Fruit fly (Drosophila melanogaster) whole organism, embryonic: ENCODE data around the gene pnt.

Experiments
- Asciz ChIP-seq: fragments of 200-800 bp; sonication (Bioruptor generic); optimal IDR thresholded peaks from 2 replicates; lab custom pipeline; 2017; ENCODE audit warnings: missing biosample characterization, mild to moderate bottlenecking, missing genetic modification characterization, missing genetic modification reagents
- Awh ChIP-seq: fragments of 200-800 bp; sonication (Bioruptor generic); IDR thresholded peaks from 2 replicates; pipeline ENCODE4, ENCODE4 v1.3.6; 2022; ENCODE audit warnings: missing biosample characterization, missing genetic modification characterization
- CG11398 ChIP-seq: fragments of 200-800 bp; sonication (Bioruptor generic); optimal IDR thresholded peaks from 2 replicates; lab custom pipeline; 2016; ENCODE audit warnings: missing biosample characterization, missing genetic modification characterization
- CG12155 ChIP-seq: fragments of 200-800 bp; sonication (Bioruptor generic); optimal IDR thresholded peaks from 3 replicates; lab custom pipeline; 2016; ENCODE audit warnings: missing biosample characterization, missing genetic modification characterization
- CG13775 ChIP-seq: fragments of 200-800 bp; sonication (Bioruptor generic); optimal IDR thresholded peaks from 3 replicates; lab custom pipeline; 2017; ENCODE audit warnings: missing biosample characterization, mild to moderate bottlenecking, missing genetic modification characterization
- CG14710 ChIP-seq: fragments of 200-800 bp; sonication (Bioruptor generic); optimal IDR thresholded peaks from 3 replicates; lab custom pipeline; 2019; ENCODE audit warnings: missing biosample characterization, mild to moderate bottlenecking, missing genetic modification characterization, moderate library complexity
- CG17568 ChIP-seq: fragments of 200-800 bp; sonication (Bioruptor generic); optimal IDR thresholded peaks from 2 replicates; lab custom pipeline; 2018; ENCODE audit warnings: missing biosample characterization, mild to moderate bottlenecking, missing genetic modification characterization, moderate library complexity
- CG17829 ChIP-seq: fragments of 200-800 bp; optimal IDR thresholded peaks from 2 replicates; lab custom pipeline; 2019; ENCODE audit warnings: missing biosample characterization, mild to moderate bottlenecking, missing genetic modification characterization, moderate library complexity
- CG18599 ChIP-seq: fragments of 200-800 bp; sonication (Bioruptor generic); optimal IDR thresholded peaks from 3 replicates; lab custom pipeline; 2017; ENCODE audit warnings: missing biosample characterization, missing genetic modification characterization, mild to moderate bottlenecking, moderate library complexity, missing genetic modification reagents
- CG18619 ChIP-seq: fragments of 200-800 bp; sonication (Bioruptor generic); optimal IDR thresholded peaks from 3 replicates; lab custom pipeline; 2017; ENCODE audit warnings: missing biosample characterization, mild to moderate bottlenecking, missing genetic modification characterization
- CG18764 ChIP-seq: fragments of 200-800 bp; sonication (Bioruptor generic); optimal IDR thresholded peaks from 3 replicates; lab custom pipeline; 2016; ENCODE audit warnings: missing biosample characterization, missing genetic modification characterization
- CG3407 ChIP-seq: fragments of 200-800 bp; sonication (Bioruptor generic); optimal IDR thresholded peaks from 2 replicates; lab custom pipeline; 2018; ENCODE audit warnings: missing biosample characterization, mild to moderate bottlenecking, missing genetic modification characterization
- CG4730 ChIP-seq: fragments of 200-800 bp; sonication (Bioruptor generic); IDR thresholded peaks from 2 replicates; pipeline ENCODE4 v1.3.6; 2022; ENCODE audit warnings: missing biosample characterization, missing genetic modification characterization
- CG5245 ChIP-seq: fragments of 200-800 bp; sonication (Bioruptor generic); optimal IDR thresholded peaks from 3 replicates; lab custom pipeline; 2016; ENCODE audit warnings: missing biosample characterization, missing genetic modification characterization
- CG7271 ChIP-seq: fragments of 200-800 bp; sonication (Bioruptor generic); optimal IDR thresholded peaks from 2 replicates; lab custom pipeline; 2018; ENCODE audit warnings: missing biosample characterization, mild to moderate bottlenecking, missing genetic modification characterization, moderate library complexity
- CG7745 ChIP-seq: fragments of 200-800 bp; sonication (Bioruptor generic); optimal IDR thresholded peaks from 2 replicates; lab custom pipeline; 2018; ENCODE audit warnings: missing biosample characterization, mild to moderate bottlenecking, missing genetic modification characterization, moderate library complexity
- CG7786 ChIP-seq: fragments of 200-800 bp; sonication (Bioruptor generic); optimal IDR thresholded peaks from 2 replicates; lab custom pipeline; 2016; ENCODE audit warnings: missing biosample characterization, missing genetic modification characterization
- CG7839 ChIP-seq: fragments of 200-800 bp; sonication (Bioruptor generic); optimal IDR thresholded peaks from 3 replicates; lab custom pipeline; 2018; ENCODE audit warnings: missing biosample characterization, mild to moderate bottlenecking, missing genetic modification characterization, moderate library complexity
- CG7963 ChIP-seq: fragments of 200-800 bp; sonication (Bioruptor generic); IDR thresholded peaks from 3 replicates; pipeline ENCODE4 v1.3.6; 2022; ENCODE audit warnings: missing biosample characterization, missing genetic modification characterization; ENCODE audit not compliant: partially characterized antibody
- CG8924 ChIP-seq: fragments of 200-800 bp; optimal IDR thresholded peaks from 3 replicates; lab custom pipeline; 2019; ENCODE audit warnings: missing biosample characterization, mild to moderate bottlenecking, missing genetic modification characterization, moderate library complexity
- CG9727 ChIP-seq: fragments of 200-800 bp; sonication (Bioruptor generic); optimal IDR thresholded peaks from 3 replicates; lab custom pipeline; 2017; ENCODE audit warnings: missing biosample characterization, mild to moderate bottlenecking, missing genetic modification characterization
- Camta ChIP-seq: fragments of 200-800 bp; sonication (Bioruptor generic); optimal IDR thresholded peaks from 2 replicates; lab custom pipeline; 2016; ENCODE audit warnings: missing biosample characterization, missing genetic modification characterization
- CrebB ChIP-seq: fragments of 200-800 bp; sonication (Bioruptor generic); optimal IDR thresholded peaks from 3 replicates; lab custom pipeline; 2018; ENCODE audit warnings: missing biosample characterization, mild to moderate bottlenecking, missing genetic modification characterization
- D19A ChIP-seq: fragments of 200-800 bp; optimal IDR thresholded peaks from 3 replicates; lab custom pipeline; 2019; ENCODE audit warnings: missing biosample characterization, mild to moderate bottlenecking, missing genetic modification characterization, moderate library complexity
- H2.0 ChIP-seq: fragments of 200-800 bp; sonication (Bioruptor generic); IDR thresholded peaks from 2 replicates; pipeline ENCODE4 v1.3.6; 2022; ENCODE audit warnings: missing biosample characterization, missing genetic modification characterization
- Hr51 ChIP-seq, 2 experiments: fragments of 200-800 bp; sonication (Bioruptor generic); optimal IDR thresholded peaks; 2 replicates in 1 of 2; 3 replicates in 1 of 2; lab custom pipeline; 2016 to 2018; ENCODE audit warnings: missing biosample characterization in 2 of 2, missing genetic modification characterization in 2 of 2, mild to moderate bottlenecking in 1 of 2, moderate library complexity in 1 of 2
- Hsf ChIP-seq: fragments of 200-800 bp; sonication (Bioruptor generic); optimal IDR thresholded peaks from 3 replicates; lab custom pipeline; 2016; ENCODE audit warnings: missing biosample characterization, missing genetic modification characterization
- Mad ChIP-seq: fragments of 200-800 bp; sonication (Bioruptor generic); optimal IDR thresholded peaks from 2 replicates; lab custom pipeline; 2016; ENCODE audit warnings: missing biosample characterization, missing genetic modification characterization
- Sox100B ChIP-seq: fragments of 200-800 bp; sonication (Bioruptor generic); optimal IDR thresholded peaks from 3 replicates; lab custom pipeline; 2018; ENCODE audit warnings: missing biosample characterization, mild to moderate bottlenecking, missing genetic modification characterization
- Sox102F ChIP-seq: fragments of 200-800 bp; sonication (Bioruptor generic); optimal IDR thresholded peaks from 2 replicates; lab custom pipeline; 2018; ENCODE audit warnings: missing biosample characterization, mild to moderate bottlenecking, missing genetic modification characterization, moderate library complexity
- Trl ChIP-seq, 3 experiments: fragments of >200 bp in 2 of 3; fragments of 200-800 bp in 1 of 3; sonication (Bioruptor generic) in 1 of 3; optimal IDR thresholded peaks; 2 replicates in 1 of 3; 3 replicates in 2 of 3; lab custom pipeline; 2016 to 2017; ENCODE audit warnings: missing biosample characterization in 1 of 3, missing genetic modification characterization in 1 of 3
- Xrp1 ChIP-seq: fragments of 200-800 bp; sonication (Bioruptor generic); IDR thresholded peaks from 2 replicates; pipeline ENCODE4 v1.3.6; 2022; ENCODE audit warnings: missing biosample characterization, missing genetic modification characterization
- abd-A ChIP-seq: fragments of 200-800 bp; sonication (Bioruptor generic); optimal IDR thresholded peaks from 3 replicates; lab custom pipeline; 2019; ENCODE audit warnings: missing biosample characterization, mild to moderate bottlenecking, missing genetic modification characterization, moderate library complexity
- crol ChIP-seq: fragments of 200-800 bp; sonication (Bioruptor generic); IDR thresholded peaks from 2 replicates; pipeline ENCODE4 v1.3.6; 2022; ENCODE audit warnings: missing biosample characterization, missing genetic modification characterization
- dmrt99B ChIP-seq: fragments of 200-800 bp; sonication (Bioruptor generic); optimal IDR thresholded peaks from 2 replicates; lab custom pipeline; 2018; ENCODE audit warnings: missing biosample characterization, mild to moderate bottlenecking, missing genetic modification characterization, moderate library complexity
- dysf ChIP-seq: fragments of 200-800 bp; sonication (Bioruptor generic); IDR thresholded peaks from 3 replicates; pipeline ENCODE4 v1.3.6; 2022; ENCODE audit warnings: missing biosample characterization, missing genetic modification characterization
- fd3F ChIP-seq: fragments of 200-800 bp; sonication (Bioruptor generic); optimal IDR thresholded peaks from 2 replicates; lab custom pipeline; 2018; ENCODE audit warnings: missing biosample characterization, mild to moderate bottlenecking, missing genetic modification characterization, moderate library complexity
- fd64A ChIP-seq: fragments of 200-800 bp; sonication (Bioruptor generic); optimal IDR thresholded peaks from 3 replicates; lab custom pipeline; 2018; ENCODE audit warnings: missing biosample characterization, mild to moderate bottlenecking, missing genetic modification characterization
- fd96Cb ChIP-seq: fragments of 200-800 bp; sonication (Bioruptor generic); optimal IDR thresholded peaks from 2 replicates; lab custom pipeline; 2018; ENCODE audit warnings: missing biosample characterization, mild to moderate bottlenecking, missing genetic modification characterization, moderate library complexity
- lab ChIP-seq: fragments of 200-800 bp; sonication (Bioruptor generic); optimal IDR thresholded peaks from 3 replicates; lab custom pipeline; 2017; ENCODE audit warnings: missing biosample characterization, missing genetic modification characterization, mild to moderate bottlenecking, moderate library complexity, missing genetic modification reagents
- nerfin-2 ChIP-seq: fragments of 200-800 bp; sonication (Bioruptor generic); IDR thresholded peaks from 2 replicates; pipeline ENCODE4 v1.3.6; 2022; ENCODE audit warnings: missing biosample characterization, missing genetic modification characterization; ENCODE audit not compliant: partially characterized antibody
- oc ChIP-seq: fragments of 200-800 bp; sonication (Bioruptor generic); optimal IDR thresholded peaks from 2 replicates; lab custom pipeline; 2018; ENCODE audit warnings: missing biosample characterization, mild to moderate bottlenecking, missing genetic modification characterization, moderate library complexity
- otp ChIP-seq: fragments of 200-800 bp; sonication (Bioruptor generic); IDR thresholded peaks from 3 replicates; pipeline ENCODE4, ENCODE4 v1.3.6; 2022; ENCODE audit warnings: missing biosample characterization, missing genetic modification characterization
- sd ChIP-seq: fragments of 200-800 bp; sonication (Bioruptor generic); optimal IDR thresholded peaks from 3 replicates; lab custom pipeline; 2018; ENCODE audit warnings: missing biosample characterization, mild to moderate bottlenecking, missing genetic modification characterization, moderate library complexity
- slp2 ChIP-seq: fragments of 200-800 bp; sonication (Bioruptor generic); optimal IDR thresholded peaks from 2 replicates; lab custom pipeline; 2016; ENCODE audit warnings: missing biosample characterization, missing genetic modification characterization
- tap ChIP-seq: fragments of 200-800 bp; optimal IDR thresholded peaks from 3 replicates; lab custom pipeline; 2019; ENCODE audit warnings: missing biosample characterization, mild to moderate bottlenecking, missing genetic modification characterization, moderate library complexity
- tin ChIP-seq: fragments of 200-800 bp; sonication (Bioruptor generic); optimal IDR thresholded peaks from 3 replicates; lab custom pipeline; 2016; ENCODE audit warnings: missing biosample characterization, missing genetic modification characterization
- zen ChIP-seq: fragments of 200-800 bp; sonication (Bioruptor generic); optimal IDR thresholded peaks from 3 replicates; lab custom pipeline; 2018; ENCODE audit warnings: missing biosample characterization, mild to moderate bottlenecking, missing genetic modification characterization, moderate library complexity

pnt gene

DNA sequence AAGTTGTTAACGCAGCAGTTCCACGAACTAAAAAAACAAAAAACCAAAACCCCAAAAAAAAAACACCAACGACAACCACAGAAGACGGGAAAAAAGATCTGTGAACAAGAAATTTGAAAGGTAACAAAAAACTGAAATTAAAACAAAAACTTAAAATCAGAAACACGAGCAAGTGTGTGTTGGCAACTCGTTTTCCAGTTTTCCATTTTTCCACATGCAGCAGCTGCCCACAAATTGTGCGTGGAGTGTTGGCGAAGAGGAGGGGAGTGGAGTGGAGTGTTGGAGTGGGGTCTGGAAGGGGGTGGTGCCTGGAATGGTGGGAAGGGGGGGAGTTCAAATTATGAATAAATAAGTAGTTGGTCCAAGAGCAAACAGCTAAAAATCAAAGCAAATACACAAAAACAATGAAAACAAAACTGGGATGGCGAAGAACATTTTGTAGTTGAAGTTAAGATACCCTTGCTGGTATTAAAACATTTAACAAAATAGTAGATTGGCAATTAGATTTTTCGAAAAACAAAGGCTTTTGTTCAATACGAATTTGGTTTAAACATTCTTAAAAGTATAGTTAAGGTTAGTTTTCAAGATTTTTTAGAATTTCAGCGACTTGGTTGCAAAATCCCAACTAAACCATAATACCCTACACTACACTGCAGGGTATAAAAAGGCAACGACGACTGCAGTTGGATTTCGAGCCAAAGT lies 12.5 kb downstream of the pnt start:
- TF ChIP-seq CG14710 (tag; lab: Kevin White, UChicago) (peak; percentile 57), CG7786 (GFP tag; lab: Kevin White, UChicago) (peak; percentile 11), crol (GFP tag; lab: Robert Waterston, UW) (peak; percentile 93), H2.0 (GFP tag; lab: Robert Waterston, UW) (peak; percentile 58), oc (tag; lab: Kevin White, UChicago) (peak; percentile 31), Sox100B (GFP tag; lab: Kevin White, UChicago) (peak; percentile 63), dysf (GFP tag; lab: Robert Waterston, UW) (peak; percentile 23; the same call in 1 of the 3 replicates), Hsf (GFP tag; lab: Kevin White, UChicago) (peak; percentile 38), sd (no peak), CrebB (tag; lab: Kevin White, UChicago) (peak; percentile 1), lab (GFP tag; lab: Kevin White, UChicago) (peak; percentile 47), Awh (GFP tag; lab: Robert Waterston, UW) (peak; percentile 53), slp2 (GFP tag; lab: Kevin White, UChicago) (peak; percentile 48), CG17829 (tag; lab: Kevin White, UChicago) (peak; percentile 53), CG18764 (GFP tag; lab: Kevin White, UChicago) (peak; percentile 22), fd64A (GFP tag; lab: Kevin White, UChicago) (no peak), Trl (optimal IDR thresholded peaks at IDR 0.05; lab: Kevin White, UChicago) (no peak), Trl (GFP tag; optimal IDR thresholded peaks at IDR 0.05; lab: Kevin White, UChicago) (peak; percentile 29), tap (tag; lab: Kevin White, UChicago) (peak; percentile 54), CG9727 (GFP tag; lab: Kevin White, UChicago) (peak; percentile 40), Hr51 (GFP tag; optimal IDR thresholded peaks at IDR 0.05; lab: Kevin White, UChicago) (peak in 1 of 2 experiments; percentile 57), zen (tag; lab: Kevin White, UChicago) (peak; percentile 8), CG17568 (GFP tag; lab: Kevin White, UChicago) (peak; percentile 40), CG12155 (no peak), dmrt99B (tag; lab: Kevin White, UChicago) (peak; percentile 67), CG3407 (GFP tag; lab: Kevin White, UChicago) (peak; percentile 51), CG5245 (GFP tag; lab: Kevin White, UChicago) (peak; percentile 15), fd96Cb (peak; percentile 70), CG7271 (tag; lab: Kevin White, UChicago) (no peak), tin (GFP tag; lab: Kevin White, UChicago) (peak; percentile 46), CG18599 (GFP tag; lab: Kevin White, UChicago) (peak; percentile 37), otp (GFP tag; lab: Robert Waterston, UW) (no peak), CG11398 (GFP tag; lab: Kevin White, UChicago) (peak; percentile 25), D19A (tag; lab: Kevin White, UChicago) (peak; percentile 97), CG7839 (tag; lab: Kevin White, UChicago) (peak; percentile 67), Asciz (GFP tag; lab: Kevin White, UChicago) (peak; percentile 15), CG7745 (no peak), Xrp1 (GFP tag; lab: Robert Waterston, UW) (peak; percentile 69), CG18619 (GFP tag; lab: Kevin White, UChicago) (peak; percentile 30), Sox102F (peak; percentile 74), CG7963 (GFP tag; lab: Robert Waterston, UW) (no peak), CG13775 (GFP tag; lab: Kevin White, UChicago) (peak; percentile 30), Mad (GFP tag; lab: Kevin White, UChicago) (peak; percentile 4), CG8924 (tag; lab: Kevin White, UChicago) (peak; percentile 32), abd-A (tag; lab: Kevin White, UChicago) (peak; percentile 28), CG4730 (no peak), Camta (peak; percentile 18), fd3F (GFP tag; lab: Kevin White, UChicago) (no peak), nerfin-2 (GFP tag; lab: Robert Waterston, UW) (no peak)
